Worm (Caenorhabditis elegans) whole organism, early embryonic: ENCODE results near the gene idhg-1.

Source experiments
- B0310.2 ChIP-seq: sonication (generic microtip); optimal IDR thresholded peaks from 2 replicates; lab custom pipeline; 2016; ENCODE audit warnings: mild to moderate bottlenecking, missing genetic modification characterization, missing compliant biosample characterization
- F13C5.2 ChIP-seq: sonication (generic microtip); optimal IDR thresholded peaks from 2 replicates; lab custom pipeline; 2017; ENCODE audit warnings: mild to moderate bottlenecking, missing genetic modification characterization, inconsistent platforms, missing compliant biosample characterization
- ama-1 ChIP-seq: fragments of 150-350 bp; optimal IDR thresholded peaks from 2 replicates; lab custom pipeline; 2014
- ceh-36 ChIP-seq: sonication (generic microtip); optimal IDR thresholded peaks from 2 replicates; lab custom pipeline; 2016; ENCODE audit warnings: missing genetic modification characterization, inconsistent platforms, missing compliant biosample characterization
- ets-7 ChIP-seq: sonication (generic microtip); optimal IDR thresholded peaks from 2 replicates; lab custom pipeline; 2016; ENCODE audit warnings: missing genotype, missing genetic modification characterization, missing compliant biosample characterization
- flt-1 ChIP-seq: fragments of 200-800 bp; sonication (Bioruptor generic); IDR thresholded peaks from 2 replicates; pipeline ENCODE4 v1.3.6; 2022; ENCODE audit warnings: missing genetic modification characterization, missing compliant biosample characterization
- pes-1 ChIP-seq: fragments of 200-800 bp; sonication (Bioruptor generic); IDR thresholded peaks from 2 replicates; pipeline ENCODE4 v1.3.6; 2022; ENCODE audit warnings: missing genetic modification reagents, missing genetic modification characterization, missing compliant biosample characterization
- scrt-1 ChIP-seq: fragments of 200-800 bp; sonication (Bioruptor generic); IDR thresholded peaks from 2 replicates; pipeline ENCODE4 v1.3.6; 2022; ENCODE audit warnings: missing genetic modification characterization, missing compliant biosample characterization
- sea-1 ChIP-seq: fragments of 200-800 bp; sonication (Bioruptor generic); conservative IDR thresholded peaks from 2 replicates; pipeline ENCODE4 v1.3.6; 2022; ENCODE audit warnings: missing genetic modification characterization, missing compliant biosample characterization
- tbx-11 ChIP-seq: fragments of 200-800 bp; sonication (Bioruptor generic); IDR thresholded peaks from 2 replicates; pipeline ENCODE4 v1.3.6; 2022; ENCODE audit warnings: missing genetic modification characterization, missing compliant biosample characterization
- tbx-37 ChIP-seq: fragments of 200-800 bp; sonication (Bioruptor generic); conservative IDR thresholded peaks from 2 replicates; pipeline ENCODE4 v1.3.6; 2022; ENCODE audit warnings: missing genetic modification reagents, missing genetic modification characterization, missing compliant biosample characterization

DNA sequence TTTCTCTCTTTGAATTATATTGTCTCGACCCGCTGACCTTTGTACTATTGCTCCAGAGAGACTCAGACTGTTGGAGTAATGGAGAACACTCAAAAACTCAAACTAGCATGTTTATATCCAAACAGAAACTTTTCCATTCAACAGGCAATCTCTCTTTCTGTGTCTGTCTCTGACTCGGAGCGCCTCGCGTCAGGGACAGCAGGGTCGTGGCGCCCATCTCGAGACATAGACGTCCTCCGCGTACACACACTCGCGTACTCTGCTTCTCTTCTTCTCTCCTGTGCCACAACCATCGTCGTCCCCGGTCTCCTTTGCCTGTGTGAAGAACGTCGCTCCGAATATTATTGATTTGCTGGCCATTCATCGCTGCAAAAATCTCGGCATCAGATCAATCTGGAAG, 16.6 kb upstream of the idhg-1 start:
- no peak for TF ChIP-seq sea-1 (GFP tag; lab: Robert Waterston, UW)
- no peak for TF ChIP-seq scrt-1 (GFP tag; lab: Robert Waterston, UW)
- TF ChIP-seq tbx-37 (GFP tag; lab: Robert Waterston, UW) = no peak
- no peak for TF ChIP-seq tbx-11
- no peak for TF ChIP-seq F13C5.2 (tag; lab: Kevin White, UChicago)
- no peak for TF ChIP-seq ets-7 (tag; lab: Kevin White, UChicago)
- TF ChIP-seq ama-1 (lab: Kevin White, UChicago) = no peak
- no peak for TF ChIP-seq pes-1
- TF ChIP-seq ceh-36 = no peak
- TF ChIP-seq flt-1 (GFP tag; lab: Robert Waterston, UW) = no peak
- TF ChIP-seq B0310.2 = no peak
